Worm (Caenorhabditis elegans): Measurements from ENCODE around the gene srbc-70.
A peak's percentile ranks its signal among the peaks of the same experiment; 100 is the strongest.

Gene srbc-70

DNA sequence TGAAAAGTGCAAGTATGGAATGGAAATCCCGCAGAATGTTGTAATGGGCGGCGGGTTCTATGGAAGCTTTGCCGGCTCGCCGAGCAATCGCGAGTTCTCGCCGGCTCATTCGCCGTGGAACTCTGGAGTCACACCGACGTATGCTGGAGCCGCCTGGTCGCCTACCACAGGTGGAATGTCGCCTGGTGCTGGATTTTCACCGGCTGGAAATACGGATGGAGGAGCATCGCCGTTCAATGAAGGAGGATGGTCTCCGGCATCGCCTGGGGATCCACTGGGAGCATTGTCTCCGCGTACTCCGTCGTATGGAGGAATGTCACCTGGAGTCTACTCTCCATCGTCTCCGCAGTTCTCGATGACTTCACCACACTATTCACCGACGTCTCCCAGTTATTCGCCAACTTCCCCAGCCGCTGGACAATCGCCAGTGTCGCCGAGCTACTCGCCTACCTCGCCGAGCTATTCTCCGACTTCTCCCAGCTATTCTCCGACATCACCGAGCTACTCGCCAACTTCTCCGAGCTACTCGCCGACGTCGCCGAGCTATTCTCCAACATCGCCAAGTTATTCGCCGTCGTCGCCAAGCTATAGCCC lies 27.3 kb upstream of the srbc-70 start:
- TF ChIP-seq ztf-23 (GFP tag; IDR thresholded peaks at IDR 0.05) = no peak
- TF ChIP-seq klf-2 (GFP tag; conservative IDR thresholded peaks at IDR 0.05) = 0 out of 2 replicates have a peak, but pooled peaks have one; percentile 37
- no peak for TF ChIP-seq tab-1 (GFP tag; IDR thresholded peaks at IDR 0.05)

DNA sequence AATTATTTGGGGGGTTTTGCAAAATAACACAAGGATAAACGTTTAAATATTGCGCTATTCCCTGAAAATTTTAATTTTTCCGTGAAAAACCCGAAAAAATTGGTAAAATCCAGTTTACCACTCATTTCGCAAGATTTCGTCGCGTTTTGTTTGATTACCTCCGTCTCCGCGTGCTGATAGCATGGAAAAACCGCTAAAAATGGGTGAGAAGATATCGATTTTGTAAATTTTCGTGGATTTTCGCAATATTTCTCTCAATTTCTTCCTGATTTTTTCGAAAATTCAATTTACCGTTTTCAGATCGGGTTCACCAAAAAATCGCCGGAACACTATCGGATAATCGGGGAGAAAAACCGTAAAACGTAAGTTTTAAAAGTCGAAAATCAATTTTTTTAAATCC lies 20.0 kb upstream of the srbc-70 start, which contains the start of gene ama-1:
TSS of gene ama-1 (plus strand) at position 301 of the 400 bp plus-strand sequence.
- TF ChIP-seq ztf-29 (GFP tag; IDR thresholded peaks at IDR 0.05) (no peak), T22C8.4 (GFP tag; IDR thresholded peaks at IDR 0.05) (no peak), ztf-23 (GFP tag; IDR thresholded peaks at IDR 0.05) (no peak), tab-1 (GFP tag; IDR thresholded peaks at IDR 0.05) (no peak), klf-2 (GFP tag; conservative IDR thresholded peaks at IDR 0.05) (no peak), med-1 (GFP tag; optimal IDR thresholded peaks at IDR 0.05; ENCODE audit: insufficient read depth) (no peak), flt-1 (GFP tag; IDR thresholded peaks at IDR 0.05) (no peak), ref-1 (GFP tag; conservative IDR thresholded peaks at IDR 0.05) (no peak)

- TF ChIP-seq med-1 (GFP tag; optimal IDR thresholded peaks at IDR 0.05; ENCODE audit: insufficient read depth) (no peak), ref-1 (GFP tag; conservative IDR thresholded peaks at IDR 0.05) (no peak), ztf-23 (GFP tag; IDR thresholded peaks at IDR 0.05) (no peak), T22C8.4 (GFP tag; IDR thresholded peaks at IDR 0.05) (no peak), tab-1 (GFP tag; IDR thresholded peaks at IDR 0.05) (no peak), klf-2 (GFP tag; conservative IDR thresholded peaks at IDR 0.05) (no peak), cog-1 (tag; optimal IDR thresholded peaks at IDR 0.05) (no peak), ztf-29 (GFP tag; IDR thresholded peaks at IDR 0.05) (no peak), flt-1 (GFP tag; IDR thresholded peaks at IDR 0.05) (no peak)
Observed at ce11 chrIV:4247334-4247733, 19.5 kb upstream of the srbc-70 start.

ce11 chrIV:4246493-4246892 lies 18.7 kb upstream of the srbc-70 start, which contains the start of gene ttr-20:
ttr-20 (plus strand) TSS chrIV:4246793.
- TF ChIP-seq ref-1 (GFP tag; conservative IDR thresholded peaks at IDR 0.05) = no peak
- no peak for TF ChIP-seq cog-1 (tag; optimal IDR thresholded peaks at IDR 0.05)
- no peak for TF ChIP-seq ztf-29 (GFP tag; IDR thresholded peaks at IDR 0.05)
- TF ChIP-seq klf-2 (GFP tag; conservative IDR thresholded peaks at IDR 0.05) = no peak
- no peak for TF ChIP-seq tab-1 (GFP tag; IDR thresholded peaks at IDR 0.05)
- no peak for TF ChIP-seq ztf-23 (GFP tag; IDR thresholded peaks at IDR 0.05)
- no peak for TF ChIP-seq T22C8.4 (GFP tag; IDR thresholded peaks at IDR 0.05)
- TF ChIP-seq med-1 (GFP tag; optimal IDR thresholded peaks at IDR 0.05; ENCODE audit: insufficient read depth) = no peak
- no peak for TF ChIP-seq flt-1 (GFP tag; IDR thresholded peaks at IDR 0.05)

DNA sequence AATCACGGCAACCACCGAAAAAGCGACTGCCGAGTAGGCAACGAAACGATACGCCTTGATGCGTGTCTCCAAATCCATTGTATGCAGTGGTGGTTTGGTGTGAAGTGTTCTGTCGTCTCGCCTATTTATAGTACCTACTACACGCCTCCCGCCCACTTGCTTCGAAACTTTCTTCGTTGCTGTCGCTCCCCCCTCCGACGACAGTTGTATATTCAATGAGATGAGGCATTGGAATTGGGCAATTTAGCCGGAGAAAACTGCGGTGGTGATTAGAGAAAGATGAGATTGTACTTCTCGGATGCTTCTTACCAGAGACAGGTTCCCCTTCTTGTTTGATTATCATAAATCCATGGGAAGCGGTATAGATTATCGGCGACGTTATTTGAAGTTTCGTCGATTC lies 16.7 kb upstream of the srbc-70 start, which contains the start of gene col-34:
TSS of gene col-34 (minus strand) at position 101 of the 400 bp plus-strand sequence.
- no peak for TF ChIP-seq flt-1 (GFP tag; IDR thresholded peaks at IDR 0.05)
- TF ChIP-seq ref-1 (GFP tag; conservative IDR thresholded peaks at IDR 0.05) = no peak
- no peak for TF ChIP-seq ztf-23 (GFP tag; IDR thresholded peaks at IDR 0.05)
- no peak for TF ChIP-seq T22C8.4 (GFP tag; IDR thresholded peaks at IDR 0.05)
- TF ChIP-seq ztf-29 (GFP tag; IDR thresholded peaks at IDR 0.05) = no peak
- no peak for TF ChIP-seq cog-1 (tag; optimal IDR thresholded peaks at IDR 0.05)
- TF ChIP-seq med-1 (GFP tag; optimal IDR thresholded peaks at IDR 0.05; ENCODE audit: insufficient read depth) = no peak
- TF ChIP-seq klf-2 (GFP tag; conservative IDR thresholded peaks at IDR 0.05) = no peak
- no peak for TF ChIP-seq tab-1 (GFP tag; IDR thresholded peaks at IDR 0.05)

DNA sequence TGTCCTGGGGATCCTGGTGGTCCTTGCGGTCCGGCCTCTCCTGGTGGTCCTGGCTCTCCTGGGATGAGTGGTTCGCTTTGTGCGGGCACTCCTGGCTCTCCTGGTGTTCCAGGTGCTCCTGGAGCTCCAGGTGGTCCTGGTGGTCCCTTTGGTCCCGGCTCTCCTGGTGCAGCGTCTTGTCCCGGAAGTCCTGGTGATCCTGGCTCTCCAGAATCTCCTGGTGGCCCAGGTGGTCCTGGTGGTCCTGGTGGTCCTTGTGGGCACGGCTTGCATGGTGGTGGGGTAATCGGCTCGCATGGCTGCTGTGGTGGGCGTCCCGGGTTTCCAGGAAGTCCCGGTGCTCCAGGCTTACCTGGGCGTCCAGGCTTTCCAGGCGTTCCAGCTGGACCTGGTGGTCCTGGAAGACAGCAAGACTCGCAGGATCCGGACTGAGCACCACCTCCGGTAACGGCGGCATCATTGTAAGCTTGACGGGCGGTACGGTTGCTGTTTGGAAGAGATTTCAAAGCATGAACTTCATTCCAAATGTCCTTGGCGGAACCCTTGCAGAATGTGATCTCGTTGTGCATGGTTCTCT lies 16.1 kb upstream of the srbc-70 start:
- no peak for TF ChIP-seq T22C8.4 (GFP tag; IDR thresholded peaks at IDR 0.05)
- TF ChIP-seq klf-2 (GFP tag; conservative IDR thresholded peaks at IDR 0.05) = no peak
- peak; percentile 5; the same call in 1 of the 2 replicates for TF ChIP-seq flt-1 (GFP tag; IDR thresholded peaks at IDR 0.05)
- TF ChIP-seq tab-1 (GFP tag; IDR thresholded peaks at IDR 0.05) = no peak

DNA sequence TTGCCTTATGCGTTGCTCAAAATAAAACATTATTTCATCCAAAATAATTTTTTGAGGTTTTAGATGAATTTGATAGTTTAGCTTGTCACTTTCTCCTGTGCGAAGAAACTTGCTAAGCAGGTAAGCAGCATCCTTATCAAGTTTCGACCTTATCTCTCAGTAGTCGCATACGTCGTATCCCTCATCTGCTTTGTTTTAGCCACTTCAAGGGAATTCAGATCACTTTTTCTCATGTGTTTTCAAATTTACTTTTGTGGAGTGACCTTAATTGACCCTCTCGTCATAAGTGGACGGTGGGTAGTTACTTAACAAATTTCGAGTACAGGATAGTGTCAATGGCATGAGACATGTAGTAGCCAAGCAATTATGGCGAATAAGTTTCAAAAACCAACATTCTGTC lies 8.9 kb upstream of the srbc-70 start:
- TF ChIP-seq tab-1 (GFP tag; IDR thresholded peaks at IDR 0.05) (no peak), med-1 (GFP tag; optimal IDR thresholded peaks at IDR 0.05; ENCODE audit: insufficient read depth) (no peak), ztf-29 (GFP tag; IDR thresholded peaks at IDR 0.05) (no peak), T22C8.4 (GFP tag; IDR thresholded peaks at IDR 0.05) (no peak), ztf-23 (GFP tag; IDR thresholded peaks at IDR 0.05) (no peak), cog-1 (tag; optimal IDR thresholded peaks at IDR 0.05) (no peak), klf-2 (GFP tag; conservative IDR thresholded peaks at IDR 0.05) (no peak), flt-1 (GFP tag; IDR thresholded peaks at IDR 0.05) (no peak), ref-1 (GFP tag; conservative IDR thresholded peaks at IDR 0.05) (no peak)

- TF ChIP-seq ztf-29 (GFP tag; IDR thresholded peaks at IDR 0.05) (no peak), tab-1 (GFP tag; IDR thresholded peaks at IDR 0.05) (no peak), klf-2 (GFP tag; conservative IDR thresholded peaks at IDR 0.05) (no peak), med-1 (GFP tag; optimal IDR thresholded peaks at IDR 0.05; ENCODE audit: insufficient read depth) (no peak), ref-1 (GFP tag; conservative IDR thresholded peaks at IDR 0.05) (no peak), cog-1 (tag; optimal IDR thresholded peaks at IDR 0.05) (no peak), flt-1 (GFP tag; IDR thresholded peaks at IDR 0.05) (no peak), ztf-23 (GFP tag; IDR thresholded peaks at IDR 0.05) (no peak), T22C8.4 (GFP tag; IDR thresholded peaks at IDR 0.05) (no peak)
Observed at ce11 chrIV:4236025-4236407, 8.2 kb upstream of the srbc-70 start.

ce11 chrIV:4235315-4236024 lies 7.7 kb upstream of the srbc-70 start, which contains the start of the genes zipt-2.2 and dpy-13:
zipt-2.2 (minus strand) TSS chrIV:4235365.
dpy-13 (plus strand) TSS chrIV:4235614.
- TF ChIP-seq med-1 (GFP tag; optimal IDR thresholded peaks at IDR 0.05; ENCODE audit: insufficient read depth) (no peak), flt-1 (GFP tag; IDR thresholded peaks at IDR 0.05) (no peak), tab-1 (GFP tag; IDR thresholded peaks at IDR 0.05) (no peak), klf-2 (GFP tag; conservative IDR thresholded peaks at IDR 0.05) (no peak), ref-1 (GFP tag; conservative IDR thresholded peaks at IDR 0.05) (no peak), ztf-23 (GFP tag; IDR thresholded peaks at IDR 0.05) (no peak), T22C8.4 (GFP tag; IDR thresholded peaks at IDR 0.05) (no peak), ztf-29 (GFP tag; IDR thresholded peaks at IDR 0.05) (no peak), cog-1 (tag; optimal IDR thresholded peaks at IDR 0.05) (no peak)
